Worm (Caenorhabditis elegans): ENCODE results near the gene C36B7.3.

ce11 chrX:7076485-7076884 lies 25.1 kb upstream of the C36B7.3 start:
- no peak for TF ChIP-seq ceh-13 (GFP tag; optimal IDR thresholded peaks at IDR 0.05)
- TF ChIP-seq flt-1 (GFP tag; IDR thresholded peaks at IDR 0.05): no peak
- TF ChIP-seq sea-1 (GFP tag; conservative IDR thresholded peaks at IDR 0.05): no peak
- no peak for TF ChIP-seq tra-4 (tag; optimal IDR thresholded peaks at IDR 0.05)
